Worm (Caenorhabditis elegans) whole organism, young adult: Measurements from ENCODE around the gene Y71H2B.5.
A peak's percentile ranks its signal among the peaks of the same experiment; 100 is the strongest.

ENCODE experiments used
- F37B4.10 ChIP-seq: fragments of 200-800 bp; sonication (Bioruptor generic); IDR thresholded peaks from 2 replicates; pipeline ENCODE4 v1.3.6; 2022; ENCODE audit warnings: missing genetic modification characterization, missing compliant biosample characterization
- F52B5.7 ChIP-seq: sonication (generic microtip); optimal IDR thresholded peaks from 2 replicates; lab custom pipeline; 2016; ENCODE audit warnings: mild to moderate bottlenecking, missing genetic modification characterization, missing compliant biosample characterization
- F55B11.4 ChIP-seq: sonication (generic microtip); optimal IDR thresholded peaks from 2 replicates; lab custom pipeline; 2016; ENCODE audit warnings: missing compliant biosample characterization, missing genetic modification characterization, borderline replicate concordance; ENCODE audit not compliant: insufficient read depth
- K12H6.12 ChIP-seq: fragments of 200-800 bp; sonication (Bioruptor generic); optimal IDR thresholded peaks from 2 replicates; lab custom pipeline; 2018; ENCODE audit warnings: mild to moderate bottlenecking, missing genetic modification characterization, missing compliant biosample characterization
- T26A5.8 ChIP-seq: sonication (generic microtip); optimal IDR thresholded peaks from 2 replicates; lab custom pipeline; 2016; ENCODE audit warnings: missing genetic modification characterization, missing compliant biosample characterization
- Y53F4B.3 ChIP-seq: fragments of 200-800 bp; sonication (Bioruptor generic); IDR thresholded peaks from 2 replicates; pipeline ENCODE4 v1.3.6; 2022; ENCODE audit warnings: missing genetic modification reagents, missing genetic modification characterization, missing compliant biosample characterization
- Y53G8AR.9 ChIP-seq: fragments of 200-800 bp; sonication (Bioruptor generic); conservative IDR thresholded peaks from 2 replicates; pipeline ENCODE4 v1.3.6; 2022; ENCODE audit warnings: missing genetic modification reagents, missing genetic modification characterization, missing compliant biosample characterization
- Y67H2A.10 ChIP-seq: fragments of 200-800 bp; sonication (Bioruptor generic); conservative IDR thresholded peaks from 2 replicates; pipeline ENCODE4 v1.3.6; 2022; ENCODE audit warnings: missing genetic modification reagents, missing genetic modification characterization, missing compliant biosample characterization
- akir-1 ChIP-seq: fragments of 200-800 bp; sonication (Bioruptor generic); optimal IDR thresholded peaks from 2 replicates; lab custom pipeline; 2018; ENCODE audit warnings: mild to moderate bottlenecking, missing genetic modification characterization, moderate library complexity, missing compliant biosample characterization
- ama-1 ChIP-seq, 3 experiments: fragments of 150-350 bp in 1 of 3; sonication (generic microtip) in 2 of 3; optimal IDR thresholded peaks; 2 replicates each; lab custom pipeline; 2014 to 2018; ENCODE audit warnings: missing biosample characterization in 2 of 3, missing genetic modification characterization in 2 of 3, missing genetic modification reagents in 2 of 3
- attf-3 ChIP-seq: fragments of 200-800 bp; sonication (Bioruptor generic); conservative IDR thresholded peaks from 2 replicates; pipeline ENCODE4 v1.3.6; 2022; ENCODE audit warnings: missing genetic modification reagents, missing genetic modification characterization, missing compliant biosample characterization
- attf-5 ChIP-seq: fragments of 200-800 bp; sonication (Bioruptor generic); optimal IDR thresholded peaks from 2 replicates; lab custom pipeline; 2018; ENCODE audit warnings: mild to moderate bottlenecking, missing genetic modification characterization, missing compliant biosample characterization
- attf-6 ChIP-seq: fragments of 200-800 bp; sonication (Bioruptor generic); IDR thresholded peaks from 2 replicates; pipeline ENCODE4 v1.3.6; 2022; ENCODE audit warnings: missing genetic modification reagents, missing genetic modification characterization, missing compliant biosample characterization
- ccch-3 ChIP-seq: fragments of 200-800 bp; sonication (Bioruptor generic); optimal IDR thresholded peaks from 2 replicates; lab custom pipeline; 2018; ENCODE audit warnings: mild to moderate bottlenecking, missing genetic modification characterization, missing compliant biosample characterization
- cebp-1 ChIP-seq, 2 experiments: fragments of 200-800 bp in 1 of 2; sonication (Bioruptor generic) in 1 of 2; sonication (generic microtip) in 1 of 2; IDR thresholded peaks in 1 of 2; optimal IDR thresholded peaks in 1 of 2; 2 replicates each; pipeline versions ENCODE4 v1.3.6 to Lab custom; 2017 to 2022; ENCODE audit warnings: missing compliant biosample characterization in 2 of 2, missing genetic modification characterization in 2 of 2, mild to moderate bottlenecking in 1 of 2, missing genetic modification reagents in 1 of 2, moderate library complexity in 1 of 2
- dpl-1 ChIP-seq: fragments of 150-350 bp; optimal IDR thresholded peaks from 2 replicates; lab custom pipeline; 2014; ENCODE audit warnings: missing biosample characterization, missing genetic modification reagents, missing genetic modification characterization
- egl-44 ChIP-seq: fragments of 200-800 bp; sonication (Bioruptor generic); IDR thresholded peaks from 2 replicates; pipeline ENCODE4 v1.3.6; 2022; ENCODE audit warnings: missing genetic modification reagents, missing genetic modification characterization, missing compliant biosample characterization
- hmg-1.2 ChIP-seq: fragments of 200-800 bp; sonication (Bioruptor generic); IDR thresholded peaks from 2 replicates; pipeline ENCODE4 v1.3.6; 2022; ENCODE audit warnings: missing genetic modification reagents, missing genetic modification characterization, missing compliant biosample characterization
- let-607 ChIP-seq, 2 experiments: fragments of 200-800 bp in 1 of 2; sonication (Bioruptor generic) in 1 of 2; sonication (generic microtip) in 1 of 2; optimal IDR thresholded peaks; 2 replicates each; lab custom pipeline; 2016 to 2018; ENCODE audit warnings: mild to moderate bottlenecking in 2 of 2, missing compliant biosample characterization in 2 of 2, missing genetic modification characterization in 2 of 2, moderate library complexity in 2 of 2, missing genotype in 1 of 2
- lin-40 ChIP-seq: sonication (generic microtip); optimal IDR thresholded peaks from 2 replicates; lab custom pipeline; 2016; ENCODE audit warnings: missing genetic modification characterization, mild to moderate bottlenecking, missing compliant biosample characterization, missing genotype, missing genetic modification reagents
- lsl-1 ChIP-seq: fragments of 200-800 bp; sonication (Bioruptor generic); optimal IDR thresholded peaks from 2 replicates; lab custom pipeline; 2018; ENCODE audit warnings: mild to moderate bottlenecking, missing genetic modification characterization, moderate library complexity, missing compliant biosample characterization
- madf-10 ChIP-seq: sonication (generic microtip); optimal IDR thresholded peaks from 2 replicates; lab custom pipeline; 2016; ENCODE audit warnings: mild to moderate bottlenecking, missing genetic modification characterization, missing compliant biosample characterization
- madf-3 ChIP-seq: fragments of 200-800 bp; sonication (Bioruptor generic); IDR thresholded peaks from 2 replicates; pipeline ENCODE4 v1.3.6; 2022; ENCODE audit warnings: missing genetic modification reagents, missing genetic modification characterization, missing compliant biosample characterization
- madf-6 ChIP-seq: fragments of 200-800 bp; sonication (Bioruptor generic); IDR thresholded peaks from 2 replicates; pipeline ENCODE4 v1.3.6; 2022; ENCODE audit warnings: missing genetic modification reagents, missing genetic modification characterization, missing compliant biosample characterization
- madf-8 ChIP-seq: fragments of 200-800 bp; sonication (Bioruptor generic); conservative IDR thresholded peaks from 2 replicates; pipeline ENCODE4 v1.3.6; 2022; ENCODE audit warnings: missing genetic modification reagents, missing genetic modification characterization, missing compliant biosample characterization
- nfyb-1 ChIP-seq: fragments of 200-800 bp; sonication (Bioruptor generic); IDR thresholded peaks from 2 replicates; pipeline ENCODE4 v1.3.6; 2022; ENCODE audit warnings: missing genetic modification reagents, missing genetic modification characterization, missing compliant biosample characterization
- nhr-80 ChIP-seq: sonication (generic microtip); optimal IDR thresholded peaks from 2 replicates; lab custom pipeline; 2016; ENCODE audit warnings: missing genetic modification characterization, missing compliant biosample characterization
- pbrm-1 ChIP-seq: fragments of 200-800 bp; sonication (Bioruptor generic); IDR thresholded peaks from 2 replicates; pipeline ENCODE4 v1.3.6; 2022; ENCODE audit warnings: missing genetic modification reagents, missing genetic modification characterization, missing compliant biosample characterization
- pha-4 ChIP-seq: fragments of 150-350 bp; sonication (generic microtip); optimal IDR thresholded peaks from 2 replicates; lab custom pipeline; 2014; ENCODE audit warnings: missing biosample characterization, missing genetic modification reagents, missing genetic modification characterization
- repo-1 ChIP-seq: sonication (generic microtip); optimal IDR thresholded peaks from 2 replicates; lab custom pipeline; 2017; ENCODE audit warnings: mild to moderate bottlenecking, missing genetic modification characterization, missing compliant biosample characterization
- sdz-38 ChIP-seq: sonication (generic microtip); optimal IDR thresholded peaks from 2 replicates; lab custom pipeline; 2016; ENCODE audit warnings: missing genotype, missing genetic modification characterization, missing compliant biosample characterization
- snpc-1.1 ChIP-seq: sonication (generic microtip); optimal IDR thresholded peaks from 2 replicates; lab custom pipeline; 2017; ENCODE audit warnings: missing genetic modification characterization, mild to moderate bottlenecking, missing compliant biosample characterization, antibody characterized with exemption, moderate library complexity, missing genotype, missing genetic modification reagents; ENCODE audit not compliant: insufficient read depth
- snpc-1.3 ChIP-seq: sonication (generic microtip); optimal IDR thresholded peaks from 2 replicates; lab custom pipeline; 2017; ENCODE audit warnings: missing genetic modification characterization, mild to moderate bottlenecking, missing compliant biosample characterization, antibody characterized with exemption, moderate library complexity, missing genotype, missing genetic modification reagents; ENCODE audit not compliant: insufficient read depth
- snpc-3.4 ChIP-seq: sonication (generic microtip); optimal IDR thresholded peaks from 2 replicates; lab custom pipeline; 2017; ENCODE audit warnings: missing genetic modification characterization, mild to moderate bottlenecking, missing compliant biosample characterization, antibody characterized with exemption, moderate library complexity, missing genotype, missing genetic modification reagents
- snpc-4 ChIP-seq, 5 experiments: fragments of 150-350 bp in 1 of 5; sonication (generic microtip) in 4 of 5; optimal IDR thresholded peaks; 2 replicates each; lab custom pipeline; 2014 to 2018; ENCODE audit warnings: missing genetic modification characterization in 5 of 5, missing biosample characterization in 3 of 5, antibody characterized with exemption in 2 of 5, mild to moderate bottlenecking in 2 of 5, missing compliant biosample characterization in 2 of 5, missing genotype in 2 of 5, moderate library complexity in 2 of 5, missing genetic modification reagents in 1 of 5
- somi-1 ChIP-seq: fragments of 200-800 bp; sonication (Bioruptor generic); optimal IDR thresholded peaks from 2 replicates; lab custom pipeline; 2018; ENCODE audit warnings: mild to moderate bottlenecking, missing genetic modification characterization, missing compliant biosample characterization
- tbp1 ChIP-seq: fragments of 200-800 bp; sonication (Bioruptor generic); optimal IDR thresholded peaks from 2 replicates; lab custom pipeline; 2018; ENCODE audit warnings: mild to moderate bottlenecking, missing genetic modification characterization, missing compliant biosample characterization
- unc-130 ChIP-seq: sonication (generic microtip); optimal IDR thresholded peaks from 2 replicates; lab custom pipeline; 2016; ENCODE audit warnings: missing genetic modification reagents, missing genetic modification characterization, missing compliant biosample characterization
- zfh-2 ChIP-seq: fragments of 200-800 bp; sonication (Bioruptor generic); conservative IDR thresholded peaks from 2 replicates; pipeline ENCODE4 v1.3.6; 2022; ENCODE audit warnings: missing genetic modification reagents, missing genetic modification characterization, missing compliant biosample characterization
- zim-3 ChIP-seq: sonication (generic microtip); optimal IDR thresholded peaks from 2 replicates; lab custom pipeline; 2017; ENCODE audit warnings: mild to moderate bottlenecking, missing genetic modification characterization, moderate library complexity, missing compliant biosample characterization
- ztf-22 ChIP-seq: fragments of 200-800 bp; sonication (Bioruptor generic); optimal IDR thresholded peaks from 2 replicates; lab custom pipeline; 2018; ENCODE audit warnings: mild to moderate bottlenecking, missing genetic modification characterization, moderate library complexity, missing compliant biosample characterization

Y71H2B.5 gene

DNA sequence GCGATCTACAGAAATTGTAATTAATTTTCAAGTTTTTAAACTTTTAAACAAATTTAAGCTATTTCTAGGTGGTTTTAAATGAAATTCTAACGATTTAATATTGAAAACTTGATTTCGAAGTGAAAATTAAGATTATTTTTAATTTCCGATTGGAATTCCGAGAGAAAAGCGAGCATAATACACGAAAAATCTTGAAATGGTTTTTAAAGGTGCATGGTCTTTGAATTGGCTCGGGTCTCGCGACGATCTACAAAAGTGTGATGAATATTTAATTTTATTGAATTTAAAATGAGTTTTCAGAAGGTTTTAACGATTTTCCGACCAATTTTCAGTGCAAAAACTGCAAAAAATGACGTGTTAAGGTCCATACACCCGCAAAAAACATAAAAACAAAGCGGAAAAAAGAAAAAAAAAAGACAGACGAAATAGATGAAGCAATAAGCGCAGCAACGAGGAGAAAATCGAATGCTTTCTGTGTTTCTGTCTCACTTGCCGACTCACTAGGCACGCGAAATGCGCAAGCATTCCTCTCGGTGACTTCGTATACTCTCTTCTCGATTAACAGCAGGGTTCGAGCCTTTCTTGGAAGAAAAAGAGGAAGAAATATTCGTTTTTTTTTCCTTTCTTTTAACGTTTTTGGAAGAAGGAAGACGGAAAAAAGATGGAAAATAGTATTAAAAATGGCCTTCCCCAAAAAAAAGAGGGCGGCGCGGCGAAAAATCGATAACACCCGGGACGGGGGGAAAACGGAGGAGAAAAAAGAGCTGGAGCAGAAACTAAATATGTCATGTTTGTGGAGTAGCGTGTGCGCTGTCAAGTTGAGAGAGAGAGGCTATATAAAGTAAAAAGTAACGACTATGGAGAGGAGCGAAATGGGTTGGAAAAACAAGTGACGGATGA is 31.2 kb upstream of the Y71H2B.5 start (continued):
- TF ChIP-seq K12H6.12 (tag; lab: Kevin White, UChicago) (peak; percentile 74), ccch-3 (GFP tag; lab: Kevin White, UChicago) (no peak), attf-3 (GFP tag; lab: Robert Waterston, UW) (no peak), akir-1 (GFP tag; lab: Kevin White, UChicago) (no peak), repo-1 (tag; lab: Kevin White, UChicago) (no peak), madf-8 (GFP tag; lab: Robert Waterston, UW) (peak; percentile 52), zfh-2 (GFP tag; lab: Robert Waterston, UW) (peak; percentile 70), madf-10 (peak; percentile 13), snpc-1.1 (tag; lab: Kevin White, UChicago) (no peak), attf-5 (peak; percentile 90), pbrm-1 (GFP tag; lab: Robert Waterston, UW) (0 out of 2 replicates have a peak, but pooled peaks have one; percentile 15), cebp-1 (GFP tag; IDR thresholded peaks at IDR 0.05; lab: Robert Waterston, UW) (peak; percentile 26; the same call in 1 of the 2 replicates), cebp-1 (tag; optimal IDR thresholded peaks at IDR 0.05; lab: Kevin White, UChicago) (peak; percentile 65), lin-40 (peak; percentile 36), dpl-1 (GFP tag; lab: Kevin White, UChicago) (peak; percentile 38), nhr-80 (tag; lab: Kevin White, UChicago) (peak; percentile 67), zim-3 (no peak), nfyb-1 (GFP tag; lab: Robert Waterston, UW) (peak; percentile 70; the same call in 1 of the 2 replicates)

DNA sequence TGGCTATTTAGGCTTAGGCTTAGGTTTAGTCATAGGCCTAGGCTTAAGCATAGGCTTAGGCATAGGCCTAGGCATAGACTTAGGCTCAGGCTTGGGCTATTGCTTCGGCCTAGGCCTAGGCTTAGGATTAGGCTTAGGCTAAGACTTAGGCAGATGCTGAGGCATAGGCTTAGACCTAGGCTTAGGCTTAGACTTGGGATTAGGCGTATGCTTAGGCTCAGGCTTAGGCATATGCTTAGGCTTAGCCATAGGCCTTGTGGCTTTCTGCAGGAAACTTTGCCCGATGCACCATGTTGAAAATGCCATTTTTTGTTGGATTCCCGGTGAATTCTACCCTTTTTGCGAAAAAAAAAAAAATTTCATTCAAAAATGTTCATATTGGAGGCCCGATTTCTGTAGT is 29.8 kb upstream of the Y71H2B.5 start:
- TF ChIP-seq F52B5.7 (tag; lab: Kevin White, UChicago) (no peak), Y67H2A.10 (GFP tag; lab: Robert Waterston, UW) (no peak), Y53G8AR.9 (GFP tag; lab: Robert Waterston, UW) (no peak), let-607 (tag; optimal IDR thresholded peaks at IDR 0.05; lab: Kevin White, UChicago) (no peak)

DNA sequence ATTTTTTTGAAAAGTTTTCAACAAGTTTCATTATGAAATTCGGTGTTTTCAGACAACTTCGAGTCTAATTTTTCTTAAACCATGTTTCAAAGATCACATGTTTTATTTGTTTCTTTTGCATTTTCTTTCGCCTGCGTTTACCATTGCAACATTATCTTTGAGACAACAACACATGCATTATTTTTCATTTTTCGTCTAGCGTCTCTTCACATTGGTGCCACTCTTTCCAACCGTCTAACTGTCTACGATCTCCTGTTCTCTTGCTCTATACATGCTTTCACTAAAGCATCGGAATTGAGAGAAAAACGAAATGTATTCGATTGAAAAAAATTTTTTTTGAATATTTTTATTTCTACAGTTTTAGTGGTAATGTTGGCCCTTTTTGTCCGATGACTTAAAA is 29.3 kb upstream of the Y71H2B.5 start:
- no peak for TF ChIP-seq F55B11.4 (tag; lab: Kevin White, UChicago)
- no peak for TF ChIP-seq snpc-3.4 (tag; lab: Kevin White, UChicago)
- TF ChIP-seq tbp1 (GFP tag; lab: Kevin White, UChicago) = no peak
- no peak for TF ChIP-seq T26A5.8
- no peak for TF ChIP-seq madf-3 (GFP tag; lab: Robert Waterston, UW)
- TF ChIP-seq snpc-1.3 (tag; lab: Kevin White, UChicago) = no peak
- no peak for TF ChIP-seq attf-3 (GFP tag; lab: Robert Waterston, UW)
- no peak for TF ChIP-seq sdz-38 (tag; lab: Kevin White, UChicago)
- no peak for TF ChIP-seq snpc-4 (GFP tag; optimal IDR thresholded peaks at IDR 0.05; lab: Kevin White, UChicago)
- no peak for TF ChIP-seq snpc-4 (tag; optimal IDR thresholded peaks at IDR 0.05; lab: Kevin White, UChicago)
- TF ChIP-seq Y53F4B.3 (GFP tag; lab: Robert Waterston, UW) = no peak
- TF ChIP-seq attf-6 (GFP tag; lab: Robert Waterston, UW) = no peak
- no peak for TF ChIP-seq zfh-2 (GFP tag; lab: Robert Waterston, UW)
- no peak for TF ChIP-seq pha-4
- TF ChIP-seq unc-130 (GFP tag; lab: Kevin White, UChicago) = no peak
- TF ChIP-seq hmg-1.2 = peak; percentile 97
- TF ChIP-seq lsl-1 (GFP tag; lab: Kevin White, UChicago) = no peak
- no peak for TF ChIP-seq egl-44 (GFP tag; lab: Robert Waterston, UW)
- TF ChIP-seq F37B4.10 = no peak
- no peak for TF ChIP-seq madf-6
- no peak for TF ChIP-seq ztf-22 (GFP tag; lab: Kevin White, UChicago)
- peak; percentile 3 for TF ChIP-seq lin-40
- TF ChIP-seq somi-1 (GFP tag; lab: Kevin White, UChicago) = no peak
- peak; percentile 31 for TF ChIP-seq nhr-80 (tag; lab: Kevin White, UChicago)
- TF ChIP-seq Y53G8AR.9 (GFP tag; lab: Robert Waterston, UW) = no peak
- no peak for TF ChIP-seq ama-1 (optimal IDR thresholded peaks at IDR 0.05; lab: Kevin White, UChicago)
- no peak for TF ChIP-seq ama-1 (GFP tag; optimal IDR thresholded peaks at IDR 0.05; lab: Kevin White, UChicago)
